Fruit fly (Drosophila melanogaster) whole organism, embryonic: Measurements from ENCODE around the gene CG42710.

Experiments used
- BEAF-32 ChIP-seq: fragments of 200-800 bp; sonication (Bioruptor generic); optimal IDR thresholded peaks from 3 replicates; lab custom pipeline; 2017; ENCODE audit warnings: missing biosample characterization, missing genetic modification characterization, mild to moderate bottlenecking, moderate library complexity, missing genetic modification reagents
- CG12071 ChIP-seq: fragments of 200-800 bp; sonication (Bioruptor generic); optimal IDR thresholded peaks from 3 replicates; lab custom pipeline; 2018; ENCODE audit warnings: missing biosample characterization, mild to moderate bottlenecking, missing genetic modification characterization
- CG12104 ChIP-seq: fragments of 200-800 bp; sonication (Bioruptor generic); optimal IDR thresholded peaks from 3 replicates; lab custom pipeline; 2016; ENCODE audit warnings: missing biosample characterization, missing genetic modification characterization
- CG13287 ChIP-seq: fragments of 200-800 bp; sonication (Bioruptor generic); IDR thresholded peaks from 2 replicates; pipeline ENCODE4 v1.3.6; 2022; ENCODE audit warnings: missing biosample characterization, missing genetic modification characterization; ENCODE audit not compliant: partially characterized antibody
- CG13624 ChIP-seq: fragments of 200-800 bp; sonication (Bioruptor generic); optimal IDR thresholded peaks from 2 replicates; lab custom pipeline; 2016; ENCODE audit warnings: missing biosample characterization, missing genetic modification characterization
- CG13894 ChIP-seq: fragments of 200-800 bp; sonication (Bioruptor generic); optimal IDR thresholded peaks from 3 replicates; lab custom pipeline; 2018; ENCODE audit warnings: missing biosample characterization, mild to moderate bottlenecking, missing genetic modification characterization, moderate library complexity
- CG15269 ChIP-seq: fragments of 200-800 bp; sonication (Bioruptor generic); optimal IDR thresholded peaks from 2 replicates; lab custom pipeline; 2018; ENCODE audit warnings: missing biosample characterization, mild to moderate bottlenecking, missing genetic modification characterization, moderate library complexity
- CG1647 ChIP-seq: fragments of 200-800 bp; sonication (Bioruptor generic); optimal IDR thresholded peaks from 3 replicates; lab custom pipeline; 2016; ENCODE audit warnings: missing biosample characterization, missing genetic modification characterization
- CG18599 ChIP-seq: fragments of 200-800 bp; sonication (Bioruptor generic); optimal IDR thresholded peaks from 3 replicates; lab custom pipeline; 2017; ENCODE audit warnings: missing biosample characterization, missing genetic modification characterization, mild to moderate bottlenecking, moderate library complexity, missing genetic modification reagents
- CG2199 ChIP-seq: fragments of 200-800 bp; sonication (Bioruptor generic); IDR thresholded peaks from 3 replicates; pipeline ENCODE4 v1.3.6; 2022; ENCODE audit warnings: missing biosample characterization, missing genetic modification characterization
- CG2875 ChIP-seq: fragments of 200-800 bp; sonication (Bioruptor generic); optimal IDR thresholded peaks from 2 replicates; lab custom pipeline; 2017; ENCODE audit warnings: missing biosample characterization, mild to moderate bottlenecking, missing genetic modification characterization, missing genetic modification reagents
- CG3163 ChIP-seq: fragments of 200-800 bp; sonication (Bioruptor generic); optimal IDR thresholded peaks from 3 replicates; lab custom pipeline; 2016; ENCODE audit warnings: missing biosample characterization, missing genetic modification characterization
- CG34422 ChIP-seq: fragments of 200-800 bp; sonication (Bioruptor generic); IDR thresholded peaks from 3 replicates; pipeline ENCODE4 v1.3.6; 2022; ENCODE audit warnings: missing biosample characterization, missing genetic modification characterization
- CG43689 ChIP-seq: fragments of 200-800 bp; sonication (Bioruptor generic); IDR thresholded peaks from 2 replicates; pipeline ENCODE4 v1.3.6; 2022; ENCODE audit warnings: missing biosample characterization, missing genetic modification characterization
- CG6272 ChIP-seq: fragments of 200-800 bp; sonication (Bioruptor generic); IDR thresholded peaks from 2 replicates; pipeline ENCODE4 v1.3.6; 2022; ENCODE audit warnings: missing biosample characterization, missing genetic modification characterization
- CG7987 ChIP-seq: fragments of 200-800 bp; sonication (Bioruptor generic); optimal IDR thresholded peaks from 2 replicates; lab custom pipeline; 2018; ENCODE audit warnings: missing biosample characterization, mild to moderate bottlenecking, missing genetic modification characterization, moderate library complexity
- Camta ChIP-seq: fragments of 200-800 bp; sonication (Bioruptor generic); optimal IDR thresholded peaks from 2 replicates; lab custom pipeline; 2016; ENCODE audit warnings: missing biosample characterization, missing genetic modification characterization
- Dad ChIP-seq: fragments of 200-800 bp; sonication (Bioruptor generic); optimal IDR thresholded peaks from 3 replicates; lab custom pipeline; 2016; ENCODE audit warnings: missing biosample characterization, missing genetic modification characterization
- Dip3 ChIP-seq: fragments of 200-800 bp; sonication (Bioruptor generic); optimal IDR thresholded peaks from 3 replicates; lab custom pipeline; 2016; ENCODE audit warnings: missing biosample characterization, missing genetic modification characterization
- Drgx ChIP-seq: fragments of 200-800 bp; sonication (Bioruptor generic); IDR thresholded peaks from 2 replicates; pipeline ENCODE4 v1.3.6; 2022; ENCODE audit warnings: missing biosample characterization, missing genetic modification characterization
- HLH3B ChIP-seq: fragments of 200-800 bp; sonication (Bioruptor generic); IDR thresholded peaks from 2 replicates; pipeline ENCODE4 v1.3.6; 2022; ENCODE audit warnings: missing biosample characterization, missing genetic modification characterization
- HLHmδ ChIP-seq: fragments of 200-800 bp; sonication (Bioruptor generic); optimal IDR thresholded peaks from 2 replicates; lab custom pipeline; 2018; ENCODE audit warnings: missing biosample characterization, mild to moderate bottlenecking, missing genetic modification characterization, moderate library complexity
- Hand ChIP-seq: fragments of 200-800 bp; sonication (Bioruptor generic); optimal IDR thresholded peaks from 2 replicates; lab custom pipeline; 2017; ENCODE audit warnings: mild to moderate bottlenecking, missing biosample characterization, missing genetic modification reagents, missing genetic modification characterization
- Hey ChIP-seq: fragments of 200-800 bp; sonication (Bioruptor generic); optimal IDR thresholded peaks from 3 replicates; lab custom pipeline; 2018; ENCODE audit warnings: missing biosample characterization, mild to moderate bottlenecking, missing genetic modification characterization
- Hr78 ChIP-seq, 2 experiments: fragments of 200-800 bp in 1 of 2; fragments of >200 bp in 1 of 2; sonication (Bioruptor generic) in 1 of 2; optimal IDR thresholded peaks; 2 replicates each; lab custom pipeline; 2017 to 2019; ENCODE audit warnings: missing biosample characterization in 2 of 2, missing genetic modification characterization in 2 of 2, mild to moderate bottlenecking in 1 of 2, moderate library complexity in 1 of 2
- Jarid2 ChIP-seq: fragments of 200-800 bp; sonication (Bioruptor generic); optimal IDR thresholded peaks from 3 replicates; lab custom pipeline; 2017; ENCODE audit warnings: mild to moderate bottlenecking, missing biosample characterization, missing genetic modification reagents, missing genetic modification characterization
- Pdp1 ChIP-seq, 2 experiments: fragments of 200-800 bp; sonication (Bioruptor generic); optimal IDR thresholded peaks; 3 replicates each; lab custom pipeline; 2016; ENCODE audit warnings: missing biosample characterization in 2 of 2, missing genetic modification characterization in 2 of 2, mild to moderate bottlenecking in 1 of 2, moderate library complexity in 1 of 2
- Scr ChIP-seq: fragments of 200-800 bp; sonication (Bioruptor generic); IDR thresholded peaks from 2 replicates; pipeline ENCODE4 v1.3.6; 2022; ENCODE audit warnings: missing biosample characterization, missing genetic modification characterization; ENCODE audit not compliant: partially characterized antibody
- Side ChIP-seq: fragments of 200-800 bp; sonication (Bioruptor generic); optimal IDR thresholded peaks from 2 replicates; lab custom pipeline; 2016; ENCODE audit warnings: missing biosample characterization, missing genetic modification characterization
- abd-A ChIP-seq: fragments of 200-800 bp; sonication (Bioruptor generic); optimal IDR thresholded peaks from 3 replicates; lab custom pipeline; 2019; ENCODE audit warnings: missing biosample characterization, mild to moderate bottlenecking, missing genetic modification characterization, moderate library complexity
- ac ChIP-seq: fragments of 200-800 bp; sonication (Bioruptor generic); optimal IDR thresholded peaks from 3 replicates; lab custom pipeline; 2017; ENCODE audit warnings: missing biosample characterization, mild to moderate bottlenecking, missing genetic modification characterization
- caup ChIP-seq: fragments of 200-800 bp; sonication (Bioruptor generic); optimal IDR thresholded peaks from 3 replicates; lab custom pipeline; 2017; ENCODE audit warnings: missing biosample characterization, mild to moderate bottlenecking, missing genetic modification characterization, moderate library complexity; ENCODE audit not compliant: severe bottlenecking
- cg ChIP-seq: fragments of 200-800 bp; sonication (Bioruptor generic); optimal IDR thresholded peaks from 3 replicates; lab custom pipeline; 2019; ENCODE audit warnings: missing biosample characterization, mild to moderate bottlenecking, missing genetic modification characterization, moderate library complexity
- ci ChIP-seq: fragments of 200-800 bp; sonication (Bioruptor generic); IDR thresholded peaks from 3 replicates; pipeline ENCODE4 v1.3.6; 2022; ENCODE audit warnings: missing biosample characterization, missing genetic modification characterization
- croc ChIP-seq: fragments of 200-800 bp; sonication (Bioruptor generic); conservative IDR thresholded peaks from 3 replicates; pipeline ENCODE4 v1.3.6; 2022; ENCODE audit warnings: missing biosample characterization, missing genetic modification characterization
- crp ChIP-seq, 2 experiments: fragments of 200-800 bp; sonication (Bioruptor generic); optimal IDR thresholded peaks; 2 replicates in 1 of 2; 3 replicates in 1 of 2; lab custom pipeline; 2017; ENCODE audit warnings: missing biosample characterization in 2 of 2, missing genetic modification characterization in 2 of 2, mild to moderate bottlenecking in 1 of 2, moderate library complexity in 1 of 2
- disco-r ChIP-seq: fragments of 200-800 bp; sonication (Bioruptor generic); optimal IDR thresholded peaks from 2 replicates; lab custom pipeline; 2016; ENCODE audit warnings: missing biosample characterization, missing genetic modification characterization
- dm ChIP-seq: fragments of 200-800 bp; sonication (Bioruptor generic); optimal IDR thresholded peaks from 3 replicates; lab custom pipeline; 2016; ENCODE audit warnings: missing biosample characterization, missing genetic modification characterization
- ftz-f1 ChIP-seq: fragments of 200-800 bp; sonication (Bioruptor generic); optimal IDR thresholded peaks from 2 replicates; lab custom pipeline; 2016; ENCODE audit warnings: missing biosample characterization, missing genetic modification characterization
- knrl ChIP-seq: fragments of 200-800 bp; sonication (Bioruptor generic); IDR thresholded peaks from 3 replicates; pipeline ENCODE4 v1.3.6; 2022; ENCODE audit warnings: missing biosample characterization, missing genetic modification characterization; ENCODE audit not compliant: partially characterized antibody
- nau ChIP-seq: fragments of 200-800 bp; sonication (Bioruptor generic); optimal IDR thresholded peaks from 3 replicates; lab custom pipeline; 2017; ENCODE audit warnings: missing biosample characterization, mild to moderate bottlenecking, missing genetic modification characterization, missing genetic modification reagents
- nom ChIP-seq: fragments of 200-800 bp; sonication (Bioruptor generic); optimal IDR thresholded peaks from 2 replicates; lab custom pipeline; 2017; ENCODE audit warnings: missing biosample characterization, missing genetic modification characterization, mild to moderate bottlenecking, moderate library complexity, missing genetic modification reagents
- pfk ChIP-seq: fragments of 200-800 bp; sonication (Bioruptor generic); optimal IDR thresholded peaks from 2 replicates; lab custom pipeline; 2018; ENCODE audit warnings: missing biosample characterization, mild to moderate bottlenecking, missing genetic modification characterization, moderate library complexity
- pzg ChIP-seq: fragments of 200-800 bp; sonication (Bioruptor generic); optimal IDR thresholded peaks from 3 replicates; lab custom pipeline; 2018; ENCODE audit warnings: missing biosample characterization, mild to moderate bottlenecking, missing genetic modification characterization, moderate library complexity
- sim ChIP-seq: fragments of 200-800 bp; sonication (Bioruptor generic); IDR thresholded peaks from 2 replicates; pipeline ENCODE4 v1.3.6; 2022; ENCODE audit warnings: missing biosample characterization, missing genetic modification characterization
- slbo ChIP-seq: fragments of 200-800 bp; sonication (Bioruptor generic); IDR thresholded peaks from 2 replicates; pipeline ENCODE4 v1.3.6; 2022; ENCODE audit warnings: missing biosample characterization, missing genetic modification characterization
- sqz ChIP-seq: fragments of 200-800 bp; sonication (Bioruptor generic); optimal IDR thresholded peaks from 3 replicates; lab custom pipeline; 2018; ENCODE audit warnings: missing biosample characterization, mild to moderate bottlenecking, missing genetic modification characterization
- wdn ChIP-seq: fragments of 200-800 bp; sonication (Bioruptor generic); IDR thresholded peaks from 2 replicates; pipeline ENCODE4 v1.3.6; 2022; ENCODE audit warnings: missing biosample characterization, missing genetic modification characterization

CG42710 gene

dm6 chr2L:8735572-8735996 lies 46.7 kb downstream of the CG42710 start (continued):
- TF ChIP-seq Dad (GFP tag; lab: Kevin White, UChicago) (no peak), dm (GFP tag; lab: Kevin White, UChicago) (peak; percentile 21), CG15269 (peak; percentile 57), Dip3 (GFP tag; lab: Kevin White, UChicago) (peak; percentile 22), HLHmδ (GFP tag; lab: Kevin White, UChicago) (peak; percentile 50), Hr78 (GFP tag; optimal IDR thresholded peaks at IDR 0.05; lab: Kevin White, UChicago) (peak in 1 of 2 experiments; percentile 10), Pdp1 (GFP tag; optimal IDR thresholded peaks at IDR 0.05; lab: Kevin White, UChicago) (peak; percentile 1 to 63), Drgx (GFP tag; lab: Robert Waterston, UW) (0 out of 2 replicates have a peak, but pooled peaks have one; percentile 17), slbo (peak; percentile 52), disco-r (GFP tag; lab: Kevin White, UChicago) (peak; percentile 45), croc (GFP tag; lab: Robert Waterston, UW) (no peak), Hand (GFP tag; lab: Kevin White, UChicago) (peak; percentile 39), abd-A (peak; percentile 87), Hey (tag; lab: Kevin White, UChicago) (peak; percentile 52), CG1647 (peak; percentile 1), CG2199 (GFP tag; lab: Robert Waterston, UW) (peak; percentile 91; the same call in 1 of the 3 replicates), Side (GFP tag; lab: Kevin White, UChicago) (peak; percentile 54), sim (GFP tag; lab: Robert Waterston, UW) (0 out of 2 replicates have a peak, but pooled peaks have one; percentile 43), ftz-f1 (GFP tag; lab: Kevin White, UChicago) (peak; percentile 77), wdn (GFP tag; lab: Robert Waterston, UW) (peak; percentile 42; the same call in 1 of the 2 replicates), pfk (GFP tag; lab: Kevin White, UChicago) (peak; percentile 10), HLH3B (peak; percentile 53; the same call in 1 of the 2 replicates), CG2875 (GFP tag; lab: Kevin White, UChicago) (no peak), ac (GFP tag; lab: Kevin White, UChicago) (no peak), cg (GFP tag; lab: Kevin White, UChicago) (peak; percentile 93), CG12071 (GFP tag; lab: Kevin White, UChicago) (peak; percentile 66), nom (peak; percentile 65), knrl (GFP tag; lab: Robert Waterston, UW) (no peak), nau (GFP tag; lab: Kevin White, UChicago) (peak; percentile 44), CG34422 (GFP tag; lab: Robert Waterston, UW) (peak; percentile 60; the same call in 1 of the 3 replicates), CG7987 (GFP tag; lab: Kevin White, UChicago) (peak; percentile 70), CG3163 (peak; percentile 97), sqz (GFP tag; lab: Kevin White, UChicago) (peak; percentile 55), CG13624 (peak; percentile 10), pzg (GFP tag; lab: Kevin White, UChicago) (peak; percentile 4), CG13894 (tag; lab: Kevin White, UChicago) (peak; percentile 80), CG12104 (no peak), BEAF-32 (GFP tag; lab: Kevin White, UChicago) (no peak), Camta (GFP tag; lab: Kevin White, UChicago) (peak; percentile 7), CG6272 (GFP tag; lab: Robert Waterston, UW) (no peak), Scr (0 out of 2 replicates have a peak, but pooled peaks have one; percentile 21), crp (GFP tag; optimal IDR thresholded peaks at IDR 0.05; lab: Kevin White, UChicago) (peak in 1 of 2 experiments; percentile 31), CG43689 (GFP tag; lab: Robert Waterston, UW) (no peak), Jarid2 (GFP tag; lab: Kevin White, UChicago) (peak; percentile 97), CG13287 (peak; percentile 60; the same call in 1 of the 2 replicates), caup (GFP tag; lab: Kevin White, UChicago) (peak; percentile 76), ci (peak; percentile 84), CG18599 (GFP tag; lab: Kevin White, UChicago) (peak; percentile 57)
